Worm (Caenorhabditis elegans) whole organism, dauer: ENCODE measurements around the gene ZK813.2.

Experiments
- unc-62 ChIP-seq: sonication (generic microtip); optimal IDR thresholded peaks from 2 replicates; lab custom pipeline; 2017; ENCODE audit warnings: missing biosample characterization, missing genetic modification reagents, missing genetic modification characterization

Gene ZK813.2

ce11 chrX:3443526-3443925 is at the start of gene ZK813.2:
Gene ZK813.2 (plus strand): TSS chrX:3443826.
- TF ChIP-seq unc-62 (GFP tag; lab: Kevin White, UChicago): no peak

ce11 chrX:3396735-3397134 is 46.9 kb upstream of the ZK813.2 start:
- no peak for TF ChIP-seq unc-62 (GFP tag; lab: Kevin White, UChicago)

ce11 chrX:3399917-3400316 is 43.7 kb upstream of the ZK813.2 start, which contains the start of gene cht-1:
Gene cht-1 (minus strand): TSS chrX:3400017.
- TF ChIP-seq unc-62 (GFP tag; lab: Kevin White, UChicago): no peak

- TF ChIP-seq unc-62 (GFP tag; lab: Kevin White, UChicago): no peak
These were observed 43.2 kb upstream of the ZK813.2 start for ce11 chrX:3400387-3400786.

- no peak for TF ChIP-seq unc-62 (GFP tag; lab: Kevin White, UChicago)
These were observed 41.9 kb upstream of the ZK813.2 start, which contains the start of gene C04F6.9 for ce11 chrX:3401701-3402100. Gene C04F6.9 (plus strand): TSS chrX:3402001.

- TF ChIP-seq unc-62 (GFP tag; lab: Kevin White, UChicago): no peak
These were observed 40.4 kb upstream of the ZK813.2 start, which contains the start of gene vit-5 for ce11 chrX:3403195-3403594. Gene vit-5 (plus strand): TSS chrX:3403471.

- TF ChIP-seq unc-62 (GFP tag; lab: Kevin White, UChicago): no peak
These were observed 34.8 kb upstream of the ZK813.2 start for ce11 chrX:3408717-3409303.

- TF ChIP-seq unc-62 (GFP tag; lab: Kevin White, UChicago): no peak
These were observed 32.0 kb upstream of the ZK813.2 start, which contains the start of gene unc-78 for ce11 chrX:3411565-3412022. Gene unc-78 (minus strand): TSS chrX:3411615.

ce11 chrX:3414660-3415144 is 28.9 kb upstream of the ZK813.2 start, which contains the start of gene dhs-27:
Gene dhs-27 (minus strand): TSS chrX:3414710.
- no peak for TF ChIP-seq unc-62 (GFP tag; lab: Kevin White, UChicago)

ce11 chrX:3416063-3416462 is 27.6 kb upstream of the ZK813.2 start:
- TF ChIP-seq unc-62 (GFP tag; lab: Kevin White, UChicago): no peak

ce11 chrX:3419084-3419483 is 24.5 kb upstream of the ZK813.2 start, which contains the start of gene C04F6.7:
Gene C04F6.7 (minus strand): TSS chrX:3419184.
- TF ChIP-seq unc-62 (GFP tag; lab: Kevin White, UChicago): no peak

ce11 chrX:3424516-3424915 is 19.1 kb upstream of the ZK813.2 start, which contains the start of gene ZK813.6:
Gene ZK813.6 (plus strand): TSS chrX:3424816.
- TF ChIP-seq unc-62 (GFP tag; lab: Kevin White, UChicago): no peak

ce11 chrX:3429122-3429521 is 14.5 kb upstream of the ZK813.2 start:
- no peak for TF ChIP-seq unc-62 (GFP tag; lab: Kevin White, UChicago)

ce11 chrX:3430020-3430419 is 13.6 kb upstream of the ZK813.2 start, which contains the start of gene ZK813.4:
Gene ZK813.4 (minus strand): TSS chrX:3430120.
- TF ChIP-seq unc-62 (GFP tag; lab: Kevin White, UChicago): no peak

ce11 chrX:3439823-3440222 is 3.8 kb upstream of the ZK813.2 start:
- no peak for TF ChIP-seq unc-62 (GFP tag; lab: Kevin White, UChicago)

- TF ChIP-seq unc-62 (GFP tag; lab: Kevin White, UChicago): no peak
These were observed 3.3 kb upstream of the ZK813.2 start for ce11 chrX:3440308-3440707.

ce11 chrX:3441539-3441938 is 2.1 kb upstream of the ZK813.2 start, which contains the start of gene ZK813.3:
Gene ZK813.3 (plus strand): TSS chrX:3441839.
- TF ChIP-seq unc-62 (GFP tag; lab: Kevin White, UChicago): no peak
